Worm (Caenorhabditis elegans): ENCODE data around the gene F25E5.8.

DNA sequence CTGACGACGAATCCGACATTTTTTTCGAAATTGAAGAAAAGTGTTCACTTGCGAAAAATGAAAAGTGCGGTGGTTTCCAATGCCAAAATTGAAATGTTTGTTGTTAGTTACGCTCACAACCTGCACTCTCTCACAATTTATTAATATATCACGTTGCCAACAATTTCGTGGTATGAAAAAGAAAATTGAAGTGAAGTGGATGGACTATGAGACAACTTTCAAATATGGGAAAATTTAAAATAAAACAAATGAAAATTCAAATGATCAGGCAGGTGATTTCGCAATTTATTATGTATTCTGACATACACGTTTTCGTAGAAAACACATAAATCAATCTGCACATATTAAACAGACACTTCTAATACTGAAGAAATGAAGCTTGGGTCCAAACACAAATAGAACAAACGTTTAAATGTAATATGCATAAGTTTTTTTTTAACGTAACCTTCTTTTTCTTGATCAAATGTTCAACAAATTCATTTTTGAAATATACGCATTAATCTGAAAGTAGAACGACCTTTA lies 49.6 kb upstream of the F25E5.8 start, which contains the start of gene srp-6:
- TF ChIP-seq elt-3 (tag; optimal IDR thresholded peaks at IDR 0.05) (no peak), snpc-4 (tag; optimal IDR thresholded peaks at IDR 0.05) (no peak), ztf-11 (tag; optimal IDR thresholded peaks at IDR 0.05) (no peak), mep-1 (tag; optimal IDR thresholded peaks at IDR 0.05) (no peak), nhr-28 (tag; optimal IDR thresholded peaks at IDR 0.05) (no peak), nhr-76 (tag; optimal IDR thresholded peaks at IDR 0.05) (no peak), lin-13 (tag; optimal IDR thresholded peaks at IDR 0.05) (no peak), nhr-237 (tag; optimal IDR thresholded peaks at IDR 0.05) (no peak), blmp-1 (tag; optimal IDR thresholded peaks at IDR 0.05) (no peak), ceh-43 (GFP tag; optimal IDR thresholded peaks at IDR 0.05) (no peak), cnd-1 (tag; optimal IDR thresholded peaks at IDR 0.05) (no peak), unc-39 (tag; optimal IDR thresholded peaks at IDR 0.05) (no peak)
